Worm (Caenorhabditis elegans): ENCODE measurements around the gene K01A6.5.

DNA sequence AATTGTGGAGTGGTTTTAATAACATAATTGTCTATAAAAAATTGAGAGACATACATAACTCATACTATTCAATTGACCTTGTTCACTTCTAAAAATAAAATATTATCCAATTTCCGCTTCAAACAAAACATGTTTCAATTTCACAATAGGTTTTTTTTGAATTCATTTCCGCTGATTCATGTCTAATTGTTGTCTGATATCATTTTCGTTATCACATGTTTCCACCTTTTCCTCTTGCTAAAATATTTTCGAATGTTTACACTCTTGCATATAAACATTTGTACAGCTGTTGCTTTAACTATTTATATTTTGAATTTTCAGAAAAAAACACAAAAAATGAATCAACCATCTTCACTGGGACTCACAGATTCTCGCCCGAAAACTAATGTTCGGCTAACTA lies 2.8 kb downstream of the K01A6.5 start, which contains the start of gene gem-4:
- TF ChIP-seq nfya-1 (tag; optimal IDR thresholded peaks at IDR 0.05): no peak
- no peak for TF ChIP-seq elt-2 (tag; optimal IDR thresholded peaks at IDR 0.05)

All from whole organism, late embryonic.